Worm (Caenorhabditis elegans) whole organism, L4 larva: ENCODE measurements around the gene hmgr-1.

Experiments
- aly-2 ChIP-seq: sonication (generic microtip); optimal IDR thresholded peaks from 2 replicates; lab custom pipeline; 2018; ENCODE audit warnings: missing biosample characterization, missing genetic modification characterization
- ceh-82 ChIP-seq: sonication (generic microtip); optimal IDR thresholded peaks from 2 replicates; lab custom pipeline; 2017; ENCODE audit warnings: missing biosample characterization, missing genetic modification characterization
- fkh-10 ChIP-seq: fragments of 150-350 bp; optimal IDR thresholded peaks from 2 replicates; lab custom pipeline; 2014; ENCODE audit warnings: missing biosample characterization, missing genetic modification reagents, missing genetic modification characterization
- lin-15B ChIP-seq: fragments of 150-350 bp; sonication (generic microtip); optimal IDR thresholded peaks from 3 replicates; lab custom pipeline; 2014; ENCODE audit warnings: missing biosample characterization, missing genetic modification characterization
- mdl-1 ChIP-seq, 2 experiments: fragments of 150-350 bp in 1 of 2; sonication (generic microtip) in 1 of 2; optimal IDR thresholded peaks; 2 replicates each; lab custom pipeline; 2014 to 2017; ENCODE audit warnings: missing biosample characterization in 2 of 2, missing genetic modification characterization in 2 of 2
- nhr-237 ChIP-seq: sonication (generic microtip); optimal IDR thresholded peaks from 2 replicates; lab custom pipeline; 2017; ENCODE audit warnings: missing biosample characterization, missing genetic modification characterization
- nhr-76 ChIP-seq: fragments of 150-350 bp; optimal IDR thresholded peaks from 2 replicates; lab custom pipeline; 2014; ENCODE audit warnings: missing biosample characterization, missing genetic modification characterization
- snpc-4 ChIP-seq: fragments of 150-350 bp; optimal IDR thresholded peaks from 2 replicates; lab custom pipeline; 2014; ENCODE audit warnings: missing biosample characterization, missing genetic modification characterization
- spr-1 ChIP-seq: sonication (generic microtip); optimal IDR thresholded peaks from 2 replicates; lab custom pipeline; 2016; ENCODE audit warnings: mild to moderate bottlenecking, missing genetic modification characterization, missing compliant biosample characterization
- unc-39 ChIP-seq: sonication (generic microtip); optimal IDR thresholded peaks from 2 replicates; lab custom pipeline; 2017; ENCODE audit warnings: missing biosample characterization, missing genetic modification characterization
- zip-2 ChIP-seq: fragments of 150-350 bp; optimal IDR thresholded peaks from 2 replicates; lab custom pipeline; 2014; ENCODE audit warnings: missing biosample characterization, missing genetic modification characterization
- ztf-11 ChIP-seq: fragments of 150-350 bp; optimal IDR thresholded peaks from 2 replicates; lab custom pipeline; 2014; ENCODE audit warnings: missing biosample characterization, missing genetic modification characterization

ce11 chrIII:7378945-7379344 lies 19.6 kb downstream of the hmgr-1 start, which contains the start of gene T20B12.7:
- TF ChIP-seq zip-2 (no peak), unc-39 (no peak), fkh-10 (GFP tag; lab: Kevin White, UChicago) (no peak), nhr-76 (tag; lab: Kevin White, UChicago) (no peak), ztf-11 (tag; lab: Kevin White, UChicago) (no peak), spr-1 (tag; lab: Kevin White, UChicago) (no peak), snpc-4 (no peak), aly-2 (tag; lab: Kevin White, UChicago) (no peak), lin-15B (tag; lab: Kevin White, UChicago) (no peak), ceh-82 (tag; lab: Kevin White, UChicago) (no peak), nhr-237 (tag; lab: Kevin White, UChicago) (no peak), mdl-1 (tag; optimal IDR thresholded peaks at IDR 0.05; lab: Kevin White, UChicago) (no peak)
